Worm (Caenorhabditis elegans) whole organism, early embryonic: Measurements from ENCODE around the gene Y67D8C.6.

Experiments
- B0310.2 ChIP-seq: sonication (generic microtip); optimal IDR thresholded peaks from 2 replicates; lab custom pipeline; 2016; ENCODE audit warnings: mild to moderate bottlenecking, missing genetic modification characterization, missing compliant biosample characterization
- F13C5.2 ChIP-seq: sonication (generic microtip); optimal IDR thresholded peaks from 2 replicates; lab custom pipeline; 2017; ENCODE audit warnings: mild to moderate bottlenecking, missing genetic modification characterization, inconsistent platforms, missing compliant biosample characterization
- aly-1 ChIP-seq: sonication (generic microtip); optimal IDR thresholded peaks from 2 replicates; lab custom pipeline; 2016; ENCODE audit warnings: missing genetic modification characterization, missing compliant biosample characterization
- ama-1 ChIP-seq: fragments of 150-350 bp; optimal IDR thresholded peaks from 2 replicates; lab custom pipeline; 2014
- ceh-13 ChIP-seq: fragments of 200-800 bp; sonication (Bioruptor generic); optimal IDR thresholded peaks from 2 replicates; lab custom pipeline; 2018; ENCODE audit warnings: mild to moderate bottlenecking, missing genetic modification characterization, missing compliant biosample characterization
- ceh-36 ChIP-seq: sonication (generic microtip); optimal IDR thresholded peaks from 2 replicates; lab custom pipeline; 2016; ENCODE audit warnings: missing genetic modification characterization, inconsistent platforms, missing compliant biosample characterization
- ets-7 ChIP-seq: sonication (generic microtip); optimal IDR thresholded peaks from 2 replicates; lab custom pipeline; 2016; ENCODE audit warnings: missing genotype, missing genetic modification characterization, missing compliant biosample characterization
- flt-1 ChIP-seq: fragments of 200-800 bp; sonication (Bioruptor generic); IDR thresholded peaks from 2 replicates; pipeline ENCODE4 v1.3.6; 2022; ENCODE audit warnings: missing genetic modification characterization, missing compliant biosample characterization
- hmbx-1 ChIP-seq: sonication (generic microtip); optimal IDR thresholded peaks from 2 replicates; lab custom pipeline; 2016; ENCODE audit warnings: mild to moderate bottlenecking, missing genetic modification characterization, missing compliant biosample characterization
- hmg-4 ChIP-seq: fragments of 200-800 bp; sonication (Bioruptor generic); optimal IDR thresholded peaks from 2 replicates; lab custom pipeline; 2018; ENCODE audit warnings: mild to moderate bottlenecking, missing genetic modification characterization, missing compliant biosample characterization
- hnd-1 ChIP-seq: sonication (generic microtip); optimal IDR thresholded peaks from 2 replicates; lab custom pipeline; 2016; ENCODE audit warnings: missing genetic modification characterization, missing compliant biosample characterization
- pes-1 ChIP-seq: fragments of 200-800 bp; sonication (Bioruptor generic); IDR thresholded peaks from 2 replicates; pipeline ENCODE4 v1.3.6; 2022; ENCODE audit warnings: missing genetic modification reagents, missing genetic modification characterization, missing compliant biosample characterization
- scrt-1 ChIP-seq: fragments of 200-800 bp; sonication (Bioruptor generic); IDR thresholded peaks from 2 replicates; pipeline ENCODE4 v1.3.6; 2022; ENCODE audit warnings: missing genetic modification characterization, missing compliant biosample characterization
- sea-1 ChIP-seq: fragments of 200-800 bp; sonication (Bioruptor generic); conservative IDR thresholded peaks from 2 replicates; pipeline ENCODE4 v1.3.6; 2022; ENCODE audit warnings: missing genetic modification characterization, missing compliant biosample characterization
- tbx-11 ChIP-seq: fragments of 200-800 bp; sonication (Bioruptor generic); IDR thresholded peaks from 2 replicates; pipeline ENCODE4 v1.3.6; 2022; ENCODE audit warnings: missing genetic modification characterization, missing compliant biosample characterization
- tbx-37 ChIP-seq: fragments of 200-800 bp; sonication (Bioruptor generic); conservative IDR thresholded peaks from 2 replicates; pipeline ENCODE4 v1.3.6; 2022; ENCODE audit warnings: missing genetic modification reagents, missing genetic modification characterization, missing compliant biosample characterization
- tra-4 ChIP-seq: sonication (generic microtip); optimal IDR thresholded peaks from 2 replicates; lab custom pipeline; 2017; ENCODE audit warnings: missing genetic modification characterization, missing compliant biosample characterization

The Y67D8C.6 gene

ce11 chrIV:3076802-3077201 is 13.6 kb upstream of the Y67D8C.6 start:
- TF ChIP-seq flt-1 (GFP tag; lab: Robert Waterston, UW), result no peak
- TF ChIP-seq F13C5.2 (tag; lab: Kevin White, UChicago), result no peak
- no peak for TF ChIP-seq tbx-37 (GFP tag; lab: Robert Waterston, UW)
- TF ChIP-seq B0310.2 (tag; lab: Kevin White, UChicago), result no peak
- no peak for TF ChIP-seq tbx-11 (GFP tag; lab: Robert Waterston, UW)
- TF ChIP-seq sea-1 (GFP tag; lab: Robert Waterston, UW), result no peak
- no peak for TF ChIP-seq hmg-4 (GFP tag; lab: Kevin White, UChicago)
- no peak for TF ChIP-seq ceh-13 (GFP tag; lab: Kevin White, UChicago)
- no peak for TF ChIP-seq ama-1 (lab: Kevin White, UChicago)
- no peak for TF ChIP-seq aly-1 (tag; lab: Kevin White, UChicago)
- no peak for TF ChIP-seq hmbx-1 (tag; lab: Kevin White, UChicago)
- TF ChIP-seq ets-7 (tag; lab: Kevin White, UChicago), result no peak
- TF ChIP-seq hnd-1 (tag; lab: Kevin White, UChicago), result no peak
- no peak for TF ChIP-seq pes-1 (GFP tag; lab: Robert Waterston, UW)
- TF ChIP-seq scrt-1 (GFP tag; lab: Robert Waterston, UW), result no peak
- TF ChIP-seq ceh-36 (tag; lab: Kevin White, UChicago), result no peak

DNA sequence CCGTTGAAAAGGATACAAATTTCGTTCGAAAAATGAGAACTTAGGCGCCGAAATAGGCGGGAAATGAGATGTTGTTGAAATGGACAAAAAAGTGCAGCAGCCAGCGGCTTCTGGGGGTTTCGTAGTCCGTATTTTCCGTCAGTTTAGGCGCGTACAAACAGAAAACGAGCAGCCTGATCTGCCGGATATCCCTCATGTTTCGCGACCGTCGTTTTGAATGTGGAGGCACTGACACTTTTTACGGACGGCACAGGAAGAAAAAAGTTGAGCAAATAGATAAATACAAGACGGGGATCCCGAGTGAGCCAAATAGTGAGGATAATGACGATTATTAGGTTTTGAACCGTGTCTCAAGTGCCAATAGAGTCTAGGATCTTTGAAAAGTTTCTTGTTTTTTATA is 13.0 kb upstream of the Y67D8C.6 start, which contains the start of gene Y67D8C.22:
TSS of gene Y67D8C.22 (minus strand) at position 101 of the 400 bp plus-strand sequence.
- TF ChIP-seq hnd-1 (tag; lab: Kevin White, UChicago), result no peak
- TF ChIP-seq tbx-11 (GFP tag; lab: Robert Waterston, UW), result no peak
- TF ChIP-seq ets-7 (tag; lab: Kevin White, UChicago), result no peak
- TF ChIP-seq hmg-4 (GFP tag; lab: Kevin White, UChicago), result no peak
- no peak for TF ChIP-seq aly-1 (tag; lab: Kevin White, UChicago)
- no peak for TF ChIP-seq sea-1 (GFP tag; lab: Robert Waterston, UW)
- TF ChIP-seq hmbx-1 (tag; lab: Kevin White, UChicago), result no peak
- TF ChIP-seq flt-1 (GFP tag; lab: Robert Waterston, UW), result no peak
- no peak for TF ChIP-seq pes-1 (GFP tag; lab: Robert Waterston, UW)
- TF ChIP-seq ceh-13 (GFP tag; lab: Kevin White, UChicago), result no peak
- TF ChIP-seq ceh-36 (tag; lab: Kevin White, UChicago), result no peak
- TF ChIP-seq ama-1 (lab: Kevin White, UChicago), result no peak
- no peak for TF ChIP-seq scrt-1 (GFP tag; lab: Robert Waterston, UW)
- TF ChIP-seq B0310.2 (tag; lab: Kevin White, UChicago), result no peak
- no peak for TF ChIP-seq F13C5.2 (tag; lab: Kevin White, UChicago)
- TF ChIP-seq tbx-37 (GFP tag; lab: Robert Waterston, UW), result no peak
- no peak for TF ChIP-seq tra-4

ce11 chrIV:3071997-3072396 is 8.8 kb upstream of the Y67D8C.6 start, which contains the start of gene Y67D8C.2:
TSS of gene Y67D8C.2 (plus strand) at chrIV:3072297.
- no peak for TF ChIP-seq pes-1 (GFP tag; lab: Robert Waterston, UW)
- no peak for TF ChIP-seq hnd-1 (tag; lab: Kevin White, UChicago)
- TF ChIP-seq aly-1 (tag; lab: Kevin White, UChicago), result no peak

DNA sequence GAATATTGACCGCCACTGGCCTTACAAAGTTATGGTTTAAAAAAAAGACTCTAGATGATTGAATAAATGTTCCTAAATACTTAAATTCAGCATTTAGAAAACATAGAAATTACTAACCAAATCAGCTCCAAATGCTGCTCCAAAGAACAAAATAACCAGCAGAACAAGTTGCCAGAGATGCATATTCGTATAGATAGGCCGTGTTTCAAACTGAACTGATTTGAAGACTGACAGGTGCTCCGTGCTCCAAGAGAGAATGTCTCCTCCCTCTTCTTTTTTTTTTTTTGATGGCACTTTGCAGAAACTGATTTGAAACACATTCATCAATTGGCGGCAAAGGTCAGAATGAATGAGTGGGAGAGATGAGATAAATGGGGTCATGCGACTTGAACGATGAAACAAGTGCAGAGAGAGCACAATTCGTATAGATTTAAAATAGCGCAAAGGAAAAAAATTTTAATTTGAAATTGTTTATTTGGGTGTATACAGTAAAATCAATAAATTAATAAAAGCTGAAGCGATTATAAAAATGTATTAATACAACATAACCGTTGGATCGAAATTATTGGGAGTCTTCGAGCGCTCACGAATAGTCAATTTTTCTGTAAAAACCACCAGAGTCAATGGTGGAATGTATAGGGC is 6.6 kb upstream of the Y67D8C.6 start, which contains the start of gene cpg-9:
TSS of gene cpg-9 (minus strand) at position 592 of the 642 bp plus-strand sequence.
- TF ChIP-seq tbx-37 (GFP tag; lab: Robert Waterston, UW) (no peak), ama-1 (lab: Kevin White, UChicago) (no peak), pes-1 (GFP tag; lab: Robert Waterston, UW) (no peak), scrt-1 (GFP tag; lab: Robert Waterston, UW) (no peak), ceh-13 (GFP tag; lab: Kevin White, UChicago) (no peak), ets-7 (tag; lab: Kevin White, UChicago) (no peak), hmbx-1 (tag; lab: Kevin White, UChicago) (no peak), tra-4 (no peak), B0310.2 (tag; lab: Kevin White, UChicago) (no peak), flt-1 (GFP tag; lab: Robert Waterston, UW) (no peak), sea-1 (GFP tag; lab: Robert Waterston, UW) (no peak), F13C5.2 (tag; lab: Kevin White, UChicago) (no peak), aly-1 (tag; lab: Kevin White, UChicago) (no peak), hmg-4 (GFP tag; lab: Kevin White, UChicago) (no peak), hnd-1 (tag; lab: Kevin White, UChicago) (no peak), ceh-36 (tag; lab: Kevin White, UChicago) (no peak)

- TF ChIP-seq sea-1 (GFP tag; lab: Robert Waterston, UW), result no peak
- TF ChIP-seq tra-4, result no peak
- no peak for TF ChIP-seq tbx-11 (GFP tag; lab: Robert Waterston, UW)
Measured at ce11 chrIV:3066834-3067233, 3.6 kb upstream of the Y67D8C.6 start, which contains the start of gene Y67D8C.7. TSS of gene Y67D8C.7 (minus strand) at chrIV:3066934.

ce11 chrIV:3055848-3056247 is 7.3 kb downstream of the Y67D8C.6 start:
- TF ChIP-seq ama-1 (lab: Kevin White, UChicago) (no peak), tbx-37 (GFP tag; lab: Robert Waterston, UW) (no peak), pes-1 (GFP tag; lab: Robert Waterston, UW) (no peak), F13C5.2 (tag; lab: Kevin White, UChicago) (no peak), ceh-13 (GFP tag; lab: Kevin White, UChicago) (no peak), sea-1 (GFP tag; lab: Robert Waterston, UW) (no peak), scrt-1 (GFP tag; lab: Robert Waterston, UW) (no peak), tbx-11 (GFP tag; lab: Robert Waterston, UW) (no peak), hmg-4 (GFP tag; lab: Kevin White, UChicago) (no peak)

DNA sequence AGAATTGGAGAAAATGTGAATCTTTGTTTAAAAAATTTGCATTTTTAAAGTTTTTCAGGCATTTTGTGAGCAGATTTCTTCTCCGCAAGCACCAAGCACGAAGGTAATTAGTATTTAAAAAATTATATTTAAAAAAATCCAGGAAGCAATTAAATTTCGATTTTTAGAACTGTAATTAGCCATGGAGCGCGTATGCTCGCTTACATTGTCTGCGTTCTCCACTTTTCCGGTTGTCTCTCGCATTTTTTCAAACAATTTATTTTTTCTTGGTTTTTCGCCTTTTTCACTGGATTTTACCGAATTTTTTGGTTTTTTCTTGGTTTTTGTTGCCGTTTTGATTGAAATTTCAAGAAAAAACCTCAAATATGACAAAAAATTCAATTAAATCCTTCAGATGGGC is 7.9 kb downstream of the Y67D8C.6 start:
- TF ChIP-seq tbx-37 (GFP tag; lab: Robert Waterston, UW) (no peak), B0310.2 (tag; lab: Kevin White, UChicago) (no peak)
